Fruit fly (Drosophila melanogaster) whole organism, prepupa: Measurements from ENCODE around the gene SCAR.

Source experiments
- Blimp-1 ChIP-seq: fragments of 200-800 bp; sonication (Bioruptor generic); optimal IDR thresholded peaks from 3 replicates; lab custom pipeline; 2017; ENCODE audit warnings: missing biosample characterization, missing genetic modification characterization, mild to moderate bottlenecking, moderate library complexity, missing genetic modification reagents
- CG10669 ChIP-seq: fragments of 200-800 bp; sonication (Bioruptor generic); optimal IDR thresholded peaks from 3 replicates; lab custom pipeline; 2018; ENCODE audit warnings: missing biosample characterization, mild to moderate bottlenecking, missing genetic modification characterization, moderate library complexity
- CG11294 ChIP-seq: fragments of 200-800 bp; sonication (Bioruptor generic); IDR thresholded peaks from 2 replicates; pipeline ENCODE4 v1.3.6; 2022; ENCODE audit warnings: missing biosample characterization, missing genetic modification characterization
- CG1621 ChIP-seq: fragments of 200-800 bp; sonication (Bioruptor generic); optimal IDR thresholded peaks from 3 replicates; lab custom pipeline; 2018; ENCODE audit warnings: missing biosample characterization, mild to moderate bottlenecking, missing genetic modification characterization
- CG16779 ChIP-seq: fragments of 200-800 bp; sonication (Bioruptor generic); optimal IDR thresholded peaks from 3 replicates; lab custom pipeline; 2017; ENCODE audit warnings: missing biosample characterization, mild to moderate bottlenecking, missing genetic modification characterization
- CG8119 ChIP-seq: fragments of 200-800 bp; sonication (Bioruptor generic); IDR thresholded peaks from 3 replicates; pipeline ENCODE4 v1.3.6; 2022; ENCODE audit warnings: missing biosample characterization, missing genetic modification characterization
- Eip93F ChIP-seq: fragments of 200-800 bp; sonication (Bioruptor generic); optimal IDR thresholded peaks from 2 replicates; lab custom pipeline; 2016; ENCODE audit warnings: missing biosample characterization, mild to moderate bottlenecking, missing genetic modification characterization
- Gug ChIP-seq: fragments of 200-800 bp; sonication (Bioruptor generic); IDR thresholded peaks from 2 replicates; pipeline ENCODE4 v1.3.6; 2022; ENCODE audit warnings: missing biosample characterization, missing genetic modification characterization
- Hr39 ChIP-seq: fragments of 200-800 bp; sonication (Bioruptor generic); optimal IDR thresholded peaks from 2 replicates; lab custom pipeline; 2016; ENCODE audit warnings: missing biosample characterization, missing genetic modification characterization
- Hr4 ChIP-seq: fragments of 200-800 bp; sonication (Bioruptor generic); optimal IDR thresholded peaks from 3 replicates; lab custom pipeline; 2016; ENCODE audit warnings: missing biosample characterization, missing genetic modification characterization
- OdsH ChIP-seq: fragments of 200-800 bp; sonication (Bioruptor generic); optimal IDR thresholded peaks from 3 replicates; lab custom pipeline; 2016; ENCODE audit warnings: missing biosample characterization, missing genetic modification characterization
- Sox15 ChIP-seq: fragments of 200-800 bp; sonication (Bioruptor generic); optimal IDR thresholded peaks from 3 replicates; lab custom pipeline; 2016; ENCODE audit warnings: missing biosample characterization, missing genetic modification characterization
- eg ChIP-seq: fragments of 200-800 bp; sonication (Bioruptor generic); IDR thresholded peaks from 3 replicates; pipeline ENCODE4 v1.3.6; 2022; ENCODE audit warnings: missing biosample characterization, missing genetic modification characterization
- pdm3 ChIP-seq: fragments of 200-800 bp; sonication (Bioruptor generic); optimal IDR thresholded peaks from 3 replicates; lab custom pipeline; 2016; ENCODE audit warnings: missing biosample characterization, missing genetic modification characterization

DNA sequence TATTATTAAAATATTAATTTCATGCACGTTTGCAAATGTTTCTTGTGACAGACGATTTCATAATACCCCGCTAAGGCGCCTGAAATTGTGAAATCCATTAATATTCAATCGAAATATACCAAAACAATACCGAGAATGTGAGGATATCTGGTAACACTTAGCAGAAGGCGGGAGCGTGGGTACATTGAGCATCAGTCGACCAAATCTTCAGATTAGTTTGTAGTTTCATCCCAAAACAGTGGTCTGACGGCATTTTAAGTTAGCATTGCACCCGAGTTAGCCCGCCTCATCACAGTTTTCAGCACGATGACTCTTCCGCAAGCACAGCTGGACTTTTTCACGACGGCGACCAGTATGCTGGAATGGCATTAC lies 28.1 kb downstream of the SCAR start, which contains the start of gene Nup154:
- no peak for TF ChIP-seq Blimp-1
- no peak for TF ChIP-seq Hr39 (GFP tag; lab: Kevin White, UChicago)
- TF ChIP-seq eg, result no peak
- TF ChIP-seq Eip93F (GFP tag; lab: Kevin White, UChicago), result no peak
- no peak for TF ChIP-seq CG8119 (GFP tag; lab: Robert Waterston, UW)
- no peak for TF ChIP-seq CG1621 (tag; lab: Kevin White, UChicago)
- no peak for TF ChIP-seq CG11294 (GFP tag; lab: Robert Waterston, UW)
- TF ChIP-seq Sox15, result no peak
- TF ChIP-seq Gug (GFP tag; lab: Robert Waterston, UW), result no peak
- TF ChIP-seq CG10669 (GFP tag; lab: Kevin White, UChicago), result no peak
- no peak for TF ChIP-seq CG16779
- no peak for TF ChIP-seq Hr4
- no peak for TF ChIP-seq pdm3 (GFP tag; lab: Kevin White, UChicago)
- no peak for TF ChIP-seq OdsH (GFP tag; lab: Kevin White, UChicago)
